Fruit fly (Drosophila melanogaster) whole organism, embryonic: ENCODE measurements around the gene mthl9.

Experiments used
- Aef1 ChIP-seq: fragments of 200-800 bp; sonication (Bioruptor generic); IDR thresholded peaks from 3 replicates; pipeline ENCODE4 v1.3.6; 2022; ENCODE audit warnings: missing biosample characterization, missing genetic modification characterization
- BtbVII ChIP-seq: fragments of 200-800 bp; sonication (Bioruptor generic); optimal IDR thresholded peaks from 3 replicates; lab custom pipeline; 2017; ENCODE audit warnings: missing biosample characterization, mild to moderate bottlenecking, missing genetic modification characterization
- CG10267 ChIP-seq: fragments of 200-800 bp; sonication (Bioruptor generic); optimal IDR thresholded peaks from 2 replicates; lab custom pipeline; 2018; ENCODE audit warnings: missing biosample characterization, mild to moderate bottlenecking, missing genetic modification characterization, moderate library complexity
- CG10321 ChIP-seq: fragments of 200-800 bp; sonication (Bioruptor generic); IDR thresholded peaks from 2 replicates; pipeline ENCODE4 v1.3.6; 2022; ENCODE audit warnings: missing biosample characterization, missing genetic modification characterization
- CG12659 ChIP-seq: fragments of 200-800 bp; sonication (Bioruptor generic); optimal IDR thresholded peaks from 3 replicates; lab custom pipeline; 2017; ENCODE audit warnings: mild to moderate bottlenecking, missing biosample characterization, missing genetic modification reagents, missing genetic modification characterization
- CG14014 ChIP-seq: fragments of 200-800 bp; sonication (Bioruptor generic); IDR thresholded peaks from 2 replicates; pipeline ENCODE4 v1.3.6; 2022; ENCODE audit warnings: missing biosample characterization, missing genetic modification characterization
- CG14965 ChIP-seq: fragments of 200-800 bp; sonication (Bioruptor generic); optimal IDR thresholded peaks from 2 replicates; lab custom pipeline; 2016; ENCODE audit warnings: missing biosample characterization, missing genetic modification characterization, borderline replicate concordance
- CG1647 ChIP-seq: fragments of 200-800 bp; sonication (Bioruptor generic); optimal IDR thresholded peaks from 3 replicates; lab custom pipeline; 2016; ENCODE audit warnings: missing biosample characterization, missing genetic modification characterization
- CG16813 ChIP-seq: fragments of 200-800 bp; sonication (Bioruptor generic); IDR thresholded peaks from 3 replicates; pipeline ENCODE4 v1.3.6; 2022; ENCODE audit warnings: missing biosample characterization, missing genetic modification characterization; ENCODE audit not compliant: partially characterized antibody
- CG16815 ChIP-seq: fragments of 200-800 bp; sonication (Bioruptor generic); optimal IDR thresholded peaks from 3 replicates; lab custom pipeline; 2017; ENCODE audit warnings: missing biosample characterization, mild to moderate bottlenecking, missing genetic modification characterization
- CG18262 ChIP-seq: fragments of 200-800 bp; optimal IDR thresholded peaks from 3 replicates; lab custom pipeline; 2019; ENCODE audit warnings: missing biosample characterization, mild to moderate bottlenecking, missing genetic modification characterization, moderate library complexity
- CG2129 ChIP-seq: fragments of 200-800 bp; sonication (Bioruptor generic); IDR thresholded peaks from 2 replicates; pipeline ENCODE4 v1.3.6; 2022; ENCODE audit warnings: missing biosample characterization, missing genetic modification characterization; ENCODE audit not compliant: partially characterized antibody
- CG31365 ChIP-seq: fragments of 200-800 bp; sonication (Bioruptor generic); optimal IDR thresholded peaks from 2 replicates; lab custom pipeline; 2018; ENCODE audit warnings: missing biosample characterization, mild to moderate bottlenecking, missing genetic modification characterization
- CG33557 ChIP-seq: fragments of 200-800 bp; sonication (Bioruptor generic); optimal IDR thresholded peaks from 2 replicates; lab custom pipeline; 2019; ENCODE audit warnings: missing biosample characterization, mild to moderate bottlenecking, missing genetic modification characterization, moderate library complexity
- CG3726 ChIP-seq: fragments of 200-800 bp; sonication (Bioruptor generic); IDR thresholded peaks from 3 replicates; pipeline ENCODE4, ENCODE4 v1.3.6; 2022; ENCODE audit warnings: missing biosample characterization, missing genetic modification characterization
- CG4360 ChIP-seq: fragments of 200-800 bp; sonication (Bioruptor generic); IDR thresholded peaks from 2 replicates; pipeline ENCODE4 v1.3.6; 2022; ENCODE audit warnings: missing biosample characterization, missing genetic modification characterization
- CG7372 ChIP-seq: fragments of 200-800 bp; sonication (Bioruptor generic); IDR thresholded peaks from 2 replicates; pipeline ENCODE4 v1.3.6; 2022; ENCODE audit warnings: missing biosample characterization, missing genetic modification characterization
- CHES-1-like ChIP-seq: fragments of 200-800 bp; sonication (Bioruptor generic); optimal IDR thresholded peaks from 2 replicates; lab custom pipeline; 2016; ENCODE audit warnings: missing biosample characterization, missing genetic modification characterization
- Dref ChIP-seq: fragments of 200-800 bp; sonication (Bioruptor generic); IDR thresholded peaks from 2 replicates; pipeline ENCODE4 v1.3.6; 2022; ENCODE audit warnings: missing biosample characterization, missing genetic modification characterization
- E2f1 ChIP-seq: fragments of 200-800 bp; sonication (Bioruptor generic); IDR thresholded peaks from 2 replicates; pipeline ENCODE4 v1.3.6; 2022; ENCODE audit warnings: missing biosample characterization, missing genetic modification characterization
- H2.0 ChIP-seq: fragments of 200-800 bp; sonication (Bioruptor generic); IDR thresholded peaks from 2 replicates; pipeline ENCODE4 v1.3.6; 2022; ENCODE audit warnings: missing biosample characterization, missing genetic modification characterization
- HmgD ChIP-seq: fragments of 200-800 bp; sonication (Bioruptor generic); optimal IDR thresholded peaks from 3 replicates; lab custom pipeline; 2016; ENCODE audit warnings: missing biosample characterization, missing genetic modification characterization
- Max ChIP-seq: fragments of 200-800 bp; sonication (Bioruptor generic); optimal IDR thresholded peaks from 2 replicates; lab custom pipeline; 2016; ENCODE audit warnings: missing biosample characterization, mild to moderate bottlenecking, missing genetic modification characterization
- NFAT ChIP-seq: fragments of 200-800 bp; sonication (Bioruptor generic); IDR thresholded peaks from 2 replicates; pipeline ENCODE4 v1.3.6; 2022; ENCODE audit warnings: missing biosample characterization, missing genetic modification characterization
- Nf-YB ChIP-seq: fragments of 200-800 bp; sonication (Bioruptor generic); optimal IDR thresholded peaks from 3 replicates; lab custom pipeline; 2019; ENCODE audit warnings: missing biosample characterization, mild to moderate bottlenecking, missing genetic modification characterization, moderate library complexity
- NfI ChIP-seq: fragments of 200-800 bp; sonication (Bioruptor generic); optimal IDR thresholded peaks from 3 replicates; lab custom pipeline; 2018; ENCODE audit warnings: missing biosample characterization, mild to moderate bottlenecking, missing genetic modification characterization, moderate library complexity
- PHDP ChIP-seq: fragments of 200-800 bp; sonication (Bioruptor generic); optimal IDR thresholded peaks from 3 replicates; lab custom pipeline; 2018; ENCODE audit warnings: missing biosample characterization, mild to moderate bottlenecking, missing genetic modification characterization, moderate library complexity
- Sox102F ChIP-seq: fragments of 200-800 bp; sonication (Bioruptor generic); optimal IDR thresholded peaks from 2 replicates; lab custom pipeline; 2018; ENCODE audit warnings: missing biosample characterization, mild to moderate bottlenecking, missing genetic modification characterization, moderate library complexity
- Sry-β ChIP-seq: fragments of 200-800 bp; sonication (Bioruptor generic); optimal IDR thresholded peaks from 2 replicates; lab custom pipeline; 2018; ENCODE audit warnings: missing biosample characterization, mild to moderate bottlenecking, missing genetic modification characterization, moderate library complexity
- TFAM ChIP-seq: fragments of 200-800 bp; sonication (Bioruptor generic); optimal IDR thresholded peaks from 2 replicates; lab custom pipeline; 2017; ENCODE audit warnings: missing biosample characterization, missing genetic modification characterization, inconsistent platforms
- abd-A ChIP-seq: fragments of 200-800 bp; sonication (Bioruptor generic); optimal IDR thresholded peaks from 3 replicates; lab custom pipeline; 2019; ENCODE audit warnings: missing biosample characterization, mild to moderate bottlenecking, missing genetic modification characterization, moderate library complexity
- al ChIP-seq: fragments of 200-800 bp; sonication (Bioruptor generic); IDR thresholded peaks from 2 replicates; pipeline ENCODE4 v1.3.6; 2022; ENCODE audit warnings: missing biosample characterization, missing genetic modification characterization
- ap ChIP-seq: fragments of 200-800 bp; sonication (Bioruptor generic); IDR thresholded peaks from 2 replicates; pipeline ENCODE4 v1.3.6; 2022; ENCODE audit warnings: missing biosample characterization, missing genetic modification characterization
- ato ChIP-seq: fragments of 200-800 bp; sonication (Bioruptor generic); IDR thresholded peaks from 2 replicates; pipeline ENCODE4 v1.3.6; 2022; ENCODE audit warnings: missing biosample characterization, missing genetic modification characterization; ENCODE audit not compliant: partially characterized antibody
- bowl ChIP-seq: fragments of 200-800 bp; sonication (Bioruptor generic); IDR thresholded peaks from 2 replicates; pipeline ENCODE4 v1.3.6; 2022; ENCODE audit warnings: missing biosample characterization, missing genetic modification characterization
- bsh ChIP-seq, 2 experiments: fragments of 200-800 bp; sonication (Bioruptor generic); optimal IDR thresholded peaks; 2 replicates each; lab custom pipeline; 2017 to 2018; ENCODE audit warnings: mild to moderate bottlenecking in 2 of 2, missing biosample characterization in 2 of 2, missing genetic modification characterization in 2 of 2, moderate library complexity in 1 of 2
- cg ChIP-seq: fragments of 200-800 bp; sonication (Bioruptor generic); optimal IDR thresholded peaks from 3 replicates; lab custom pipeline; 2019; ENCODE audit warnings: missing biosample characterization, mild to moderate bottlenecking, missing genetic modification characterization, moderate library complexity
- chif ChIP-seq, 2 experiments: fragments of 200-800 bp; sonication (Bioruptor generic); optimal IDR thresholded peaks; 3 replicates each; lab custom pipeline; 2016; ENCODE audit warnings: missing biosample characterization in 2 of 2, missing genetic modification characterization in 2 of 2
- dpn ChIP-seq, 2 experiments: fragments of 200-800 bp; sonication (Bioruptor generic); optimal IDR thresholded peaks; 3 replicates each; lab custom pipeline; 2016; ENCODE audit warnings: missing biosample characterization in 2 of 2, missing genetic modification characterization in 2 of 2
- esg ChIP-seq: fragments of 200-800 bp; sonication (Bioruptor generic); conservative IDR thresholded peaks from 2 replicates; pipeline ENCODE4 v1.3.6; 2022; ENCODE audit warnings: missing biosample characterization, missing genetic modification characterization
- hb ChIP-seq: fragments of 200-800 bp; sonication (Bioruptor generic); IDR thresholded peaks from 3 replicates; pipeline ENCODE4 v1.3.6; 2022; ENCODE audit warnings: missing biosample characterization, missing genetic modification characterization; ENCODE audit not compliant: partially characterized antibody
- inv ChIP-seq: fragments of 200-800 bp; sonication (Bioruptor generic); IDR thresholded peaks from 2 replicates; pipeline ENCODE4 v1.3.6; 2022; ENCODE audit warnings: missing biosample characterization, missing genetic modification characterization; ENCODE audit not compliant: partially characterized antibody
- maf-S ChIP-seq: fragments of 200-800 bp; sonication (Bioruptor generic); optimal IDR thresholded peaks from 2 replicates; lab custom pipeline; 2016; ENCODE audit warnings: missing biosample characterization, missing genetic modification characterization
- nmo ChIP-seq: fragments of 200-800 bp; sonication (Bioruptor generic); optimal IDR thresholded peaks from 2 replicates; lab custom pipeline; 2018; ENCODE audit warnings: missing biosample characterization, mild to moderate bottlenecking, missing genetic modification characterization, moderate library complexity
- sisA ChIP-seq: fragments of 200-800 bp; sonication (Bioruptor generic); IDR thresholded peaks from 2 replicates; pipeline ENCODE4 v1.3.6; 2022; ENCODE audit warnings: missing biosample characterization, missing genetic modification characterization
- tx ChIP-seq: fragments of 200-800 bp; sonication (Bioruptor generic); optimal IDR thresholded peaks from 2 replicates; lab custom pipeline; 2016; ENCODE audit warnings: missing biosample characterization, missing genetic modification characterization
- z ChIP-seq: fragments of 200-800 bp; sonication (Bioruptor generic); IDR thresholded peaks from 3 replicates; pipeline ENCODE4 v1.3.6; 2022; ENCODE audit warnings: missing biosample characterization, missing genetic modification characterization

Gene mthl9

dm6 chr3L:346656-347640 lies 14.8 kb upstream of the mthl9 start, which contains the start of gene mth (continued):
- peak; percentile 7 for TF ChIP-seq CG1647 (GFP tag; lab: Kevin White, UChicago)
- peak; percentile 99 for TF ChIP-seq inv (GFP tag; lab: Robert Waterston, UW)
- TF ChIP-seq CG10267 (tag; lab: Kevin White, UChicago): peak; percentile 70
- peak; percentile 31 for TF ChIP-seq Max
- no peak for TF ChIP-seq z (GFP tag; lab: Robert Waterston, UW)
- TF ChIP-seq Nf-YB: no peak
- TF ChIP-seq maf-S: peak; percentile 59
- TF ChIP-seq Sry-β: no peak
- TF ChIP-seq Aef1: no peak; the same call in 2 of the 3 replicates
- TF ChIP-seq HmgD (GFP tag; lab: Kevin White, UChicago): no peak
- TF ChIP-seq ato (GFP tag; lab: Robert Waterston, UW): peak; percentile 95
- no peak for TF ChIP-seq CG7372 (GFP tag; lab: Robert Waterston, UW)
- TF ChIP-seq CG14965: no peak
- peak; percentile 45 for TF ChIP-seq abd-A (tag; lab: Kevin White, UChicago)
- TF ChIP-seq CG3726 (GFP tag; lab: Robert Waterston, UW): no peak
- peak; percentile 27; the same call in 1 of the 2 replicates for TF ChIP-seq E2f1 (GFP tag; lab: Robert Waterston, UW)
- peak; percentile 49 for TF ChIP-seq CG18262 (tag; lab: Kevin White, UChicago)
- peak; percentile 79 for TF ChIP-seq Dref
- TF ChIP-seq NfI (GFP tag; lab: Kevin White, UChicago): peak; percentile 48
- peak; percentile 19 for TF ChIP-seq tx (GFP tag; lab: Kevin White, UChicago)
- TF ChIP-seq dpn (GFP tag; optimal IDR thresholded peaks at IDR 0.05; lab: Kevin White, UChicago): peak; percentile 53 to 60
- TF ChIP-seq CG16813: peak; percentile 99
- peak; percentile 51 for TF ChIP-seq CG33557 (GFP tag; lab: Kevin White, UChicago)
- no peak for TF ChIP-seq ap (GFP tag; lab: Robert Waterston, UW)
- no peak for TF ChIP-seq esg
- TF ChIP-seq hb (GFP tag; lab: Robert Waterston, UW): peak; percentile 99
- peak; percentile 40 for TF ChIP-seq cg
- TF ChIP-seq CG16815 (GFP tag; lab: Kevin White, UChicago): no peak
- peak; percentile 87 for TF ChIP-seq CG12659 (GFP tag; lab: Kevin White, UChicago)
- peak; percentile 81 for TF ChIP-seq nmo (GFP tag; lab: Kevin White, UChicago)
- TF ChIP-seq TFAM (GFP tag; lab: Kevin White, UChicago): no peak
- peak; percentile 3 for TF ChIP-seq PHDP (tag; lab: Kevin White, UChicago)
- no peak for TF ChIP-seq CG4360 (GFP tag; lab: Robert Waterston, UW)
- peak; percentile 56 for TF ChIP-seq al
- no peak for TF ChIP-seq CG10321 (GFP tag; lab: Robert Waterston, UW)
- 0 out of 2 replicates have a peak, but pooled peaks have one; percentile 28 for TF ChIP-seq CG14014
- TF ChIP-seq CG31365 (tag; lab: Kevin White, UChicago): no peak
- no peak for TF ChIP-seq H2.0 (GFP tag; lab: Robert Waterston, UW)
- peak; percentile 11 for TF ChIP-seq BtbVII
- no peak for TF ChIP-seq bowl (GFP tag; lab: Robert Waterston, UW)
- peak; percentile 37 for TF ChIP-seq CHES-1-like (GFP tag; lab: Kevin White, UChicago)
- TF ChIP-seq NFAT (GFP tag; lab: Robert Waterston, UW): no peak
- peak; percentile 31 for TF ChIP-seq Sox102F (GFP tag; lab: Kevin White, UChicago)
- peak in 1 of 2 experiments; percentile 15 for TF ChIP-seq chif (GFP tag; optimal IDR thresholded peaks at IDR 0.05; lab: Kevin White, UChicago)
- TF ChIP-seq CG2129 (GFP tag; lab: Robert Waterston, UW): peak; percentile 98
- TF ChIP-seq sisA (GFP tag; lab: Robert Waterston, UW): peak; percentile 44
- peak in 1 of 2 experiments; percentile 47 for TF ChIP-seq bsh (GFP tag; optimal IDR thresholded peaks at IDR 0.05; lab: Kevin White, UChicago)
